Worm (Caenorhabditis elegans) whole organism, L3 larva: ENCODE measurements around the gene F07B10.7.

Experiments
- egl-27 ChIP-seq: sonication (generic microtip); optimal IDR thresholded peaks from 4 replicates; lab custom pipeline; 2017; ENCODE audit warnings: missing biosample characterization, missing genetic modification reagents, missing genetic modification characterization
- elt-3 ChIP-seq, 3 experiments: fragments of 150-350 bp in 1 of 3; sonication (generic microtip) in 2 of 3; optimal IDR thresholded peaks; 2 replicates in 2 of 3; 4 replicates in 1 of 3; lab custom pipeline; 2014 to 2017; ENCODE audit warnings: missing biosample characterization in 3 of 3, missing genetic modification characterization in 3 of 3
- fkh-2 ChIP-seq: fragments of 150-350 bp; optimal IDR thresholded peaks from 2 replicates; lab custom pipeline; 2014; ENCODE audit warnings: missing biosample characterization, missing genetic modification reagents, missing genetic modification characterization
- lsy-12 ChIP-seq: sonication (generic microtip); optimal IDR thresholded peaks from 2 replicates; lab custom pipeline; 2016; ENCODE audit warnings: mild to moderate bottlenecking, missing genetic modification characterization, missing compliant biosample characterization
- nhr-11 ChIP-seq: fragments of 150-350 bp; optimal IDR thresholded peaks from 2 replicates; lab custom pipeline; 2014; ENCODE audit warnings: missing biosample characterization, missing genetic modification characterization
- nhr-12 ChIP-seq: fragments of 150-350 bp; optimal IDR thresholded peaks from 2 replicates; lab custom pipeline; 2014; ENCODE audit warnings: missing biosample characterization, missing genetic modification characterization
- pha-4 ChIP-seq: fragments of 150-350 bp; optimal IDR thresholded peaks from 2 replicates; lab custom pipeline; 2014; ENCODE audit warnings: missing biosample characterization, missing genetic modification reagents, missing genetic modification characterization
- ztf-11 ChIP-seq: fragments of 150-350 bp; optimal IDR thresholded peaks from 2 replicates; lab custom pipeline; 2014; ENCODE audit warnings: missing biosample characterization, missing genetic modification characterization
- ztf-4 ChIP-seq: fragments of 150-350 bp; optimal IDR thresholded peaks from 2 replicates; lab custom pipeline; 2014; ENCODE audit warnings: missing biosample characterization, missing genetic modification characterization

- no peak for TF ChIP-seq elt-3 (tag; optimal IDR thresholded peaks at IDR 0.05; lab: Kevin White, UChicago)
- no peak for TF ChIP-seq pha-4 (tag; lab: Kevin White, UChicago)
- TF ChIP-seq ztf-11 (tag; lab: Kevin White, UChicago), result no peak
- no peak for TF ChIP-seq egl-27
- no peak for TF ChIP-seq fkh-2
- no peak for TF ChIP-seq lsy-12 (tag; lab: Kevin White, UChicago)
- no peak for TF ChIP-seq nhr-11 (tag; lab: Kevin White, UChicago)
- TF ChIP-seq ztf-4 (tag; lab: Kevin White, UChicago), result no peak
- TF ChIP-seq nhr-12 (tag; lab: Kevin White, UChicago), result no peak
Observed at ce11 chrV:11304879-11305278, 44.4 kb upstream of the F07B10.7 start, which contains the start of gene srh-45.
